Fruit fly (Drosophila melanogaster): Measurements from ENCODE around the gene COX7A.

The COX7A gene

DNA sequence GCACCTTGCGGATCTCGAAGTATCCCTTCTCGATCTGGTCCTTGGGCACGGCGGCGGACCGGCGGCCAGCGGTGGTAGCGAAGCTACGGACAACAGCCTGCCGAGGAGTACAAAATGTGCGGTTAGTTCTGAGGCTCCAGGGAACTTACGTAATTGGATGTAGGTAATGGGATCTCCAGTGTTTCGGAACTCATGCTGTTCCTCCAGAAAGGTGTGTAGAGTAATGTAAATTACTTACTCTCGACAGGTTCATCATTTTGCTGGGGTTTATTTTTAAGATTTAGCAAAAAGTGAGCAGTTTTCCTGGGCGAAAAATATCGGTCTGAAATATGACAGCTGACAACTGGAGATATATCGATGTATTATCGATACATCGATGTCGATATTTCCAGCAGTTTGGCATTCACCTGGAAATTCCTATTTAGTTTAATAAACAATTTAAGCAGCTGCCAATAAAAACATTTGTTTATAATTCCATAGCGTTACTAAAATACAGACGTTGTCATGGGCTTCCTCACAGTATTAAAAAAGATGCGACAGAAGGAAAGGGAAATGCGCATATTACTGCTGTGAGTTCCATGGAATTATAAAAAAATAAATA, at the start of gene COX7A, which contains the start of gene Arl2:
TSS of gene COX7A (minus strand) at position 369 of the 601 bp plus-strand sequence.
TSS of gene Arl2 (plus strand) at position 426 of the 601 bp plus-strand sequence.
- TF ChIP-seq noc (tag; optimal IDR thresholded peaks at IDR 0.05): peak; percentile 17

- no peak for TF ChIP-seq noc (tag; optimal IDR thresholded peaks at IDR 0.05)
These were observed 48.8 kb upstream of the COX7A start for dm6 chr3R:8389636-8390035.

DNA sequence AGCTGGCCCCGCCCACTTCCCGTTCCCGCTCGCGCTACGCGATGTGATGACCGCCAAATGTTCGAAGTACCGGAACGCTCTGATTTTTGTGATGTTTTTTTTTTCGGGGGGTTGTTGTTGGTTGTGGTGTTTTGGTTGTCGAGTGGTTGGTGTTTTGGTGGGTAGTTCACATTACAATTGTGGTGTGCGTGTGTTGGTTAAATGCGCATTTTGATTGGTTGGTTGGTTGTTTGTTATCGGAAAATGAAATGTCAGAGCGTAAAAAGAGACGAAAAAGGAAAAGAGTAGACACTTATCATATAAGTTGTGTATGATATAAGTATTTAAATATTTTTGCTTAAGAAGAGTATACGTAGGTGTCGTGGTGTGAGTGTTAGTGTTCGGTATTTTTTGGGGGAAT, 27.7 kb upstream of the COX7A start:
- TF ChIP-seq noc (tag; optimal IDR thresholded peaks at IDR 0.05): no peak

DNA sequence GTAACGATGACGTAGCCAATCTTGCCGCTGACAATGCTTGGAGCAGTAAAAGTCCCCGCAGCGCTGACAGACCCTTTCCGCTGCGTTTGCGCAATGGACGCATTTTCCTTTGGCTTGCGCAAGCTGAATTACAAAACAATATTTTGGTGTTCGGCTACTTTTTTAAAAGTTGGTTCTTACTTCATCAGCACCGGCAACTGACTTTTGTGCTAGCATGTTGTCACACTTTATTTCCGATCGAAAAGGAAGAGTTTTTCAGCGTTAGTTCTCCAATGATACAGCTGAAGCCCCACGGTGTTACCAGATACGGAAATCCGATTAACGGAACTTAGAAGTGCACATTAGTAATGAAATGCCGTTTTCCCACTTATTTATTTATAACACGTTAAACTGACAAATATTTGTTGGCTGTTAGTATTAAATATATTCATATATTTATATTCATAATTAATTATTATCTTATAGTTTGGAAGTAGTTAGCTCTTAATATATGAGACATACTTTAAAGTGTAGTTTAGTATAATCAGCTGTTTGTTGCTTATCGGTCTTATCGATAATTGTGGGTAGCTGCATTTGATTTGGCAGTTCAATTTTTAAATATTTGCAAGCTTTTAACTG, 21.5 kb upstream of the COX7A start, which contains the start of the genes Veneno and CG7963:
TSS of gene Veneno (minus strand) at position 296 of the 618 bp plus-strand sequence.
TSS of gene CG7963 (plus strand) at position 568 of the 618 bp plus-strand sequence.
- no peak for TF ChIP-seq noc (tag; optimal IDR thresholded peaks at IDR 0.05)

dm6 chr3R:8358004-8358403, 17.2 kb upstream of the COX7A start:
- TF ChIP-seq noc (tag; optimal IDR thresholded peaks at IDR 0.05): no peak

DNA sequence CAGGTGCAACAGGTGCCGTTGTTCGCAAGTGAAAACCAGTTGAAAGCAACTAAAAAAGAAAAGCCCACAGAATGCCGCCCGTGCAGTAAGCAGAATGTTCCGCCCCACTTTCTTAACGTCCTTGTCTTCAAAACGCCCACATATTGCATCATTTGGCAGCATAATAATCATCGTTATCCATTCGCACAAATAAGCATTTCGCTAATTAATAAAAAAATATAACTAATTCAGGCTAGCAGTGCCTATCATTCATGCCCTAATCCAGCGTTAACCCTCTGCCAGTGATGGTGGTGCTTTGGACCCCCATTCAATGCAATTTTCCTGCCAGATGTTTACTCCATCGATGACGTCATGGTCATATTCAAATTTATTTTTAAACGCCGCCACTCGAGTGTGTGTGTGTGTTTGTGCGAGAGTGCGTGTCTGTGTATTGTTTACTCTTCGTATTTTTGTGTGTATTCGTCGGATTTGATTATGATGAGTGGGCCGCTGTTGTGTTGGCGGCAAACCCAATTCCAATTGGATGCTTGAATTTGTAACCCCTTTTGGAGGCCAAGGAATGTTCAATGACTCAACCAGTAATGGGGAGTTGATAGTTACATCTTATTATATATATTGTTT, 16.6 kb upstream of the COX7A start:
- no peak for TF ChIP-seq noc (tag; optimal IDR thresholded peaks at IDR 0.05)

- no peak for TF ChIP-seq noc (tag; optimal IDR thresholded peaks at IDR 0.05)
These were observed 15.9 kb upstream of the COX7A start, which contains the start of gene stck for dm6 chr3R:8356626-8357290. Gene stck (plus strand): TSS chr3R:8356978.

DNA sequence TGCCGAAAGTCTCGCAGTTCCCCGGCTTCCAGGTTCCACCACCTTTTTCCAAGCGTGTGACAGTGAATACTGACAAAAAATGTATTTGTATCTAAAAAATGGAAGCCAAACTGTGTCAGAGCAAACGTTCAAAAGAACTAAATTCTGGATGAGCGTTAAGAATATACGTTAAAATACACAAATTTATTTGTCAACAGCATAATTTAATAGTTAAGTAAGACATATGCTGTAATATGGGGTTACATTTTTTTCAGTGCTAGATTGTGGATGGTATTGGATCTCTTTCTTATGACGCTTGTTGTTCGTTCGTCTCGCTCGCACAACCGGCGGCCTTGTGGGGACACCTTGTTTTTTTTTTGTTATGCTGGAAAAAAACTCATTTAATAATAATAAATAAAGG, 14.7 kb upstream of the COX7A start:
- peak; percentile 78 for TF ChIP-seq noc (tag; optimal IDR thresholded peaks at IDR 0.05)

DNA sequence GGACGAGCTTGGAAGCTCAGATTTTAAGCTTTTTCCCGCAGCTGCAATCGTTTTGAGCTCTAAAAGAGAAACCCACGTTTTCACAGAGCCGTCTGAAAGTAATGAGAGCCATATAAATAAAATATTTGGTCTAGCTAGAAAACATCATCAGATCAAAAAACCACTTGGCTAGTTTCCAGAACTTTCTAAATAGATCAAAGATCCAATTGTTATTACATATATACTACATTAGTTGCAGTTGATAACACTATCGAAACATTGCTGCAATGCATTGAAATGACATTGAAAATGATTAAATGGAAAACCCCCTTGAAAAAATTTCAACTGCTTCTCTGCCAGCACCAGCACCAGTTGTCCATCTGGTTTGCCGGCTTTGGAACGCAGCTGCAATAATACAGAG, 14.1 kb upstream of the COX7A start:
- no peak for TF ChIP-seq noc (tag; optimal IDR thresholded peaks at IDR 0.05)

DNA sequence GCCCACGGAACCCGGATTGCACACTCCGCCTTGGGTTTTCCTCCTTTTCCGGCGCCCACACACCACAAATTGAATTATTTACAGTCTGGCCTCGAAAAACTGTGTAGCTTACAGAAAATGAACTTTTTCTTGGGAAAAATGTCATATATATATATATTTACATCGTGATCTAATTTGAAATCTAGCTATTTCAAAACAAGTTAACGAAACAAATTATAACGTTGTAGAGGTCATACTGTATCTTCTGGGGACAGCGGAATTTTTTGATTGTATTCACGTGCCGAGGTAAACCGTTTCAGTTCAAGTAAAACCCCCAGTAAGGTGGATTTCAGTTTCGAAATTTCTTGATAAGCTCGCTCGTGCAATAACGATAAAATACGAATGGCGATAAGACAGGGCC, 13.6 kb upstream of the COX7A start:
- TF ChIP-seq noc (tag; optimal IDR thresholded peaks at IDR 0.05): peak; percentile 23

- no peak for TF ChIP-seq noc (tag; optimal IDR thresholded peaks at IDR 0.05)
These were observed 13.2 kb upstream of the COX7A start for dm6 chr3R:8353994-8354393.

- TF ChIP-seq noc (tag; optimal IDR thresholded peaks at IDR 0.05): peak; percentile 48
These were observed 12.3 kb upstream of the COX7A start for dm6 chr3R:8352961-8353728.

- TF ChIP-seq noc (tag; optimal IDR thresholded peaks at IDR 0.05): no peak
These were observed 8.7 kb upstream of the COX7A start, which contains the start of gene Atg13 for dm6 chr3R:8349449-8350115. Gene Atg13 (plus strand): TSS chr3R:8349815.

DNA sequence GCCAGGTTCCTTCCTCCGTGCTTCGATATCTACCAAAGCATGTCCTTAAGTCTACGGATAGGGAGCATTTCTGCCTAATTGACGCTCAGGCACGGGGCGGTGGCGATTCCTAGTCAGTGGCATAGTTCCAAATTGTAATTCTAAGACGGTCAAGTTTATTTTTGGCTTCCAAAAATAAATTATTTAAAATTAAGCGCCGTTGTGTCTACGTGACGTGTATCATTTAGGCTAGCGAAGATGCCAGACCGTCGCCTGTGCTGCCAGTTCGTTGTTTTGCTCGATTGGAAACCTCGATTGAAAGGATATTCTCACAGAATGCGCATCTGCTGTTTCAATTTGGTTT, 8.2 kb upstream of the COX7A start:
- no peak for TF ChIP-seq noc (tag; optimal IDR thresholded peaks at IDR 0.05)

DNA sequence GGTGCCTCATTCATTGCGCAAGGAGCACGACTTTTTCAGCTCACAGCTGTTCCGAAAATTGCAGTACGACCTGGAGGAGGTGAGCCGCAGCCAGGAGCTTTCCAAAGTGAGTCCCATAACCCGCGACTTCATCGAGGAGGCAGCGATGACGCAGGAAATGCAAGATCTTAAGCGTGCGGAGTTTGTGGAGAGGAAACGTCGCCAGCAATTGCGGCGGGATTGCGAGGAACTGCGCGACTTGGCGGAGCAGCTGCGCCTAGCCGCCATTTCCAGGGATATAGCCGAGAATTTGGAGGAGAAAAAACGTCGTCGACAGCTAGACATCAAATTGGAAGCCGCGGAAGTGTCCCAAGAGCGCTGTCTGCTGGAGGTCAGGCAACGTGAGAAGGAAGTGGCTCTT, 7.0 kb upstream of the COX7A start:
- no peak for TF ChIP-seq noc (tag; optimal IDR thresholded peaks at IDR 0.05)

All from whole organism, larva.